Fruit fly (Drosophila melanogaster) whole organism, pupa: ENCODE measurements around the gene Pde11.

ENCODE experiments used
- CG13204 ChIP-seq: fragments of 200-800 bp; sonication (Bioruptor generic); optimal IDR thresholded peaks from 2 replicates; lab custom pipeline; 2018; ENCODE audit warnings: missing biosample characterization, mild to moderate bottlenecking, missing genetic modification characterization, moderate library complexity
- CG15710 ChIP-seq: fragments of 200-800 bp; sonication (Bioruptor generic); optimal IDR thresholded peaks from 2 replicates; lab custom pipeline; 2018; ENCODE audit warnings: missing biosample characterization, mild to moderate bottlenecking, missing genetic modification characterization, moderate library complexity
- CG17806 ChIP-seq: fragments of 200-800 bp; sonication (Bioruptor generic); optimal IDR thresholded peaks from 2 replicates; lab custom pipeline; 2018; ENCODE audit warnings: missing biosample characterization, mild to moderate bottlenecking, missing genetic modification characterization, moderate library complexity
- CG32121 ChIP-seq: fragments of 200-800 bp; sonication (Bioruptor generic); IDR thresholded peaks from 2 replicates; pipeline ENCODE4 v1.3.6; 2022; ENCODE audit warnings: missing biosample characterization, missing genetic modification characterization
- CG4496 ChIP-seq: fragments of 200-800 bp; sonication (Bioruptor generic); IDR thresholded peaks from 3 replicates; pipeline ENCODE4 v1.3.6; 2022; ENCODE audit warnings: missing biosample characterization, missing genetic modification characterization
- Snoo ChIP-seq: fragments of 200-800 bp; sonication (Bioruptor generic); optimal IDR thresholded peaks from 3 replicates; lab custom pipeline; 2017; ENCODE audit warnings: missing biosample characterization, mild to moderate bottlenecking, missing genetic modification characterization, inconsistent platforms
- fd96Ca ChIP-seq: fragments of 200-800 bp; sonication (Bioruptor generic); IDR thresholded peaks from 3 replicates; pipeline ENCODE4 v1.3.6; 2022; ENCODE audit warnings: missing biosample characterization, missing genetic modification characterization

dm6 chr2L:18549470-18549869, 40.7 kb downstream of the Pde11 start:
- TF ChIP-seq CG15710 (no peak), fd96Ca (GFP tag; lab: Robert Waterston, UW) (no peak), CG4496 (GFP tag; lab: Robert Waterston, UW) (no peak), Snoo (tag; lab: Kevin White, UChicago) (no peak), CG17806 (tag; lab: Kevin White, UChicago) (no peak), CG32121 (GFP tag; lab: Robert Waterston, UW) (no peak), CG13204 (GFP tag; lab: Kevin White, UChicago) (no peak)
